Fruit fly (Drosophila melanogaster): ENCODE data around the gene CG31668.

CG31668 gene

dm6 chr2L:2165238-2165577 is 40.8 kb downstream of the CG31668 start:
- TF ChIP-seq CG16815 (GFP tag; optimal IDR thresholded peaks at IDR 0.05) (no peak), hb (GFP tag; IDR thresholded peaks at IDR 0.05; ENCODE audit: partially characterized antibody) (no peak), tll (GFP tag; optimal IDR thresholded peaks at IDR 0.05) (peak in 1 of 2 experiments; percentile 77), pros (GFP tag; optimal IDR thresholded peaks at IDR 0.05) (peak; percentile 61), dimm (GFP tag; IDR thresholded peaks at IDR 0.05) (no peak), bbx (GFP tag; IDR thresholded peaks at IDR 0.05; ENCODE audit: partially characterized antibody) (no peak), CG15479 (GFP tag; optimal IDR thresholded peaks at IDR 0.05) (peak; percentile 71), kni (GFP tag; optimal IDR thresholded peaks at IDR 0.05) (peak; percentile 47)

- TF ChIP-seq CG31388 (GFP tag; optimal IDR thresholded peaks at IDR 0.05) (no peak), pros (GFP tag; optimal IDR thresholded peaks at IDR 0.05) (peak; percentile 100), jigr1 (GFP tag; IDR thresholded peaks at IDR 0.05) (no peak), CG11247 (GFP tag; IDR thresholded peaks at IDR 0.05) (no peak), mld (GFP tag; IDR thresholded peaks at IDR 0.05; ENCODE audit: partially characterized antibody) (no peak), gro (GFP tag; optimal IDR thresholded peaks at IDR 0.05) (no peak), maf-S (GFP tag; optimal IDR thresholded peaks at IDR 0.05) (peak; percentile 17), Antp (GFP tag; optimal IDR thresholded peaks at IDR 0.05) (peak; percentile 76), Dfd (GFP tag; optimal IDR thresholded peaks at IDR 0.05) (no peak), H15 (GFP tag; IDR thresholded peaks at IDR 0.05) (peak; percentile 52; the same call in 1 of the 3 replicates), CG8089 (GFP tag; optimal IDR thresholded peaks at IDR 0.05) (peak; percentile 34), Max (GFP tag; optimal IDR thresholded peaks at IDR 0.05) (peak; percentile 55), trh (GFP tag; optimal IDR thresholded peaks at IDR 0.05) (peak; percentile 28), Usf (GFP tag; optimal IDR thresholded peaks at IDR 0.05) (peak; percentile 69), pita (GFP tag; optimal IDR thresholded peaks at IDR 0.05) (no peak), Eip74EF (GFP tag; optimal IDR thresholded peaks at IDR 0.05) (peak in 1 of 2 experiments; percentile 7), CG10321 (GFP tag; IDR thresholded peaks at IDR 0.05) (no peak), Side (GFP tag; optimal IDR thresholded peaks at IDR 0.05) (peak; percentile 76), slp2 (GFP tag; optimal IDR thresholded peaks at IDR 0.05) (peak; percentile 41), E2f1 (GFP tag; IDR thresholded peaks at IDR 0.05) (peak; percentile 43; the same call in 1 of the 2 replicates), CG2712 (tag; optimal IDR thresholded peaks at IDR 0.05) (peak; percentile 91), CG4730 (GFP tag; IDR thresholded peaks at IDR 0.05) (peak; percentile 61), CG6654 (GFP tag; optimal IDR thresholded peaks at IDR 0.05) (no peak), Abd-B (GFP tag; optimal IDR thresholded peaks at IDR 0.05) (peak; percentile 27), CG6272 (GFP tag; IDR thresholded peaks at IDR 0.05) (no peak), Neu2 (GFP tag; optimal IDR thresholded peaks at IDR 0.05; ENCODE audit: borderline replicate concordance) (peak; percentile 34), p53 (GFP tag; optimal IDR thresholded peaks at IDR 0.05) (peak; percentile 51), bbx (GFP tag; IDR thresholded peaks at IDR 0.05; ENCODE audit: partially characterized antibody) (no peak), dpn (GFP tag; optimal IDR thresholded peaks at IDR 0.05) (peak; percentile 44 to 62), fd102C (GFP tag; optimal IDR thresholded peaks at IDR 0.05) (peak; percentile 94), BEAF-32 (GFP tag; optimal IDR thresholded peaks at IDR 0.05) (no peak), CG8478 (optimal IDR thresholded peaks at IDR 0.05) (no peak), CG42726 (GFP tag; IDR thresholded peaks at IDR 0.05; ENCODE audit: partially characterized antibody) (no peak), CG18619 (GFP tag; optimal IDR thresholded peaks at IDR 0.05) (peak; percentile 29), chn (GFP tag; optimal IDR thresholded peaks at IDR 0.05) (peak; percentile 68), chinmo (GFP tag; IDR thresholded peaks at IDR 0.05; ENCODE audit: partially characterized antibody) (no peak), ewg (GFP tag; optimal IDR thresholded peaks at IDR 0.05) (no peak), CG16779 (GFP tag; IDR thresholded peaks at IDR 0.05) (no peak), aop (GFP tag; IDR thresholded peaks at IDR 0.05) (peak; percentile 89), psq (GFP tag; optimal IDR thresholded peaks at IDR 0.05) (peak; percentile 70), dimm (GFP tag; IDR thresholded peaks at IDR 0.05) (no peak), CG10565 (GFP tag; optimal IDR thresholded peaks at IDR 0.05) (no peak)
These were observed 41.3 kb downstream of the CG31668 start for dm6 chr2L:2164520-2165237.
